Worm (Caenorhabditis elegans) whole organism, L1 larva: Measurements from ENCODE around the gene F45D3.4.

Experiments used
- C04F5.9 ChIP-seq: sonication (generic microtip); optimal IDR thresholded peaks from 2 replicates; lab custom pipeline; 2016; ENCODE audit warnings: missing genetic modification characterization, missing compliant biosample characterization
- C34B4.2 ChIP-seq: sonication (generic microtip); optimal IDR thresholded peaks from 2 replicates; lab custom pipeline; 2017; ENCODE audit warnings: mild to moderate bottlenecking, missing genetic modification characterization, missing compliant biosample characterization
- F16B12.6 ChIP-seq: fragments of 150-350 bp; optimal IDR thresholded peaks from 2 replicates; lab custom pipeline; 2014; ENCODE audit warnings: missing biosample characterization, missing genetic modification characterization
- Y116A8C.19 ChIP-seq: sonication (generic microtip); optimal IDR thresholded peaks from 2 replicates; lab custom pipeline; 2016; ENCODE audit warnings: missing compliant biosample characterization, missing genetic modification characterization, borderline replicate concordance
- aha-1 ChIP-seq: fragments of 150-350 bp; optimal IDR thresholded peaks from 2 replicates; lab custom pipeline; 2014; ENCODE audit warnings: missing biosample characterization, missing genetic modification characterization
- aly-2 ChIP-seq: fragments of 150-350 bp; optimal IDR thresholded peaks from 2 replicates; lab custom pipeline; 2014; ENCODE audit warnings: missing biosample characterization, missing genetic modification characterization
- ama-1 ChIP-seq: fragments of 150-350 bp; optimal IDR thresholded peaks from 2 replicates; lab custom pipeline; 2014
- blmp-1 ChIP-seq: fragments of 150-350 bp; optimal IDR thresholded peaks from 2 replicates; lab custom pipeline; 2014; ENCODE audit warnings: missing biosample characterization, missing genetic modification characterization
- ceh-8 ChIP-seq: fragments of 200-800 bp; sonication (Bioruptor generic); optimal IDR thresholded peaks from 2 replicates; lab custom pipeline; 2018; ENCODE audit warnings: mild to moderate bottlenecking, missing genetic modification characterization, moderate library complexity, missing compliant biosample characterization
- ceh-88 ChIP-seq: fragments of 200-800 bp; sonication (Bioruptor generic); IDR thresholded peaks from 2 replicates; pipeline ENCODE4 v1.3.6; 2022; ENCODE audit warnings: missing genetic modification characterization, missing compliant biosample characterization
- dpl-1 ChIP-seq, 3 experiments: fragments of 150-350 bp in 2 of 3; sonication (generic microtip) in 1 of 3; optimal IDR thresholded peaks; 2 replicates each; lab custom pipeline; 2014 to 2017; ENCODE audit warnings: missing biosample characterization in 3 of 3, missing genetic modification characterization in 3 of 3, missing genetic modification reagents in 3 of 3
- egl-13 ChIP-seq: sonication (generic microtip); optimal IDR thresholded peaks from 2 replicates; lab custom pipeline; 2016; ENCODE audit warnings: missing genotype, missing genetic modification reagents, missing genetic modification characterization, missing compliant biosample characterization
- egl-27 ChIP-seq, 2 experiments: fragments of 150-350 bp in 1 of 2; sonication (generic microtip); optimal IDR thresholded peaks; 3 replicates each; lab custom pipeline; 2017 to 2018; ENCODE audit warnings: missing biosample characterization in 2 of 2, missing genetic modification characterization in 2 of 2, missing genetic modification reagents in 2 of 2
- elt-2 ChIP-seq: sonication (generic microtip); optimal IDR thresholded peaks from 2 replicates; lab custom pipeline; 2016; ENCODE audit warnings: missing genetic modification characterization, mild to moderate bottlenecking, inconsistent platforms, missing compliant biosample characterization, missing genetic modification reagents
- elt-3 ChIP-seq, 6 experiments: fragments of 150-350 bp in 1 of 6; sonication (generic microtip); optimal IDR thresholded peaks; 2 replicates each; lab custom pipeline; 2017 to 2018; ENCODE audit warnings: missing biosample characterization in 6 of 6, missing genetic modification characterization in 6 of 6, inconsistent platforms in 1 of 6
- ets-5 ChIP-seq: fragments of 200-800 bp; sonication (Bioruptor generic); IDR thresholded peaks from 2 replicates; pipeline ENCODE4 v1.3.6; 2022; ENCODE audit warnings: missing genetic modification characterization, missing compliant biosample characterization
- fkh-10 ChIP-seq: sonication (generic microtip); optimal IDR thresholded peaks from 2 replicates; lab custom pipeline; 2017; ENCODE audit warnings: missing biosample characterization, missing genetic modification reagents, missing genetic modification characterization
- fkh-4 ChIP-seq: sonication (generic microtip); optimal IDR thresholded peaks from 2 replicates; lab custom pipeline; 2016; ENCODE audit warnings: missing compliant biosample characterization, missing genetic modification characterization, borderline replicate concordance
- fos-1 ChIP-seq: fragments of 150-350 bp; optimal IDR thresholded peaks from 2 replicates; lab custom pipeline; 2014; ENCODE audit warnings: missing biosample characterization, missing genetic modification characterization
- grh-1 ChIP-seq: fragments of 200-800 bp; sonication (Bioruptor generic); IDR thresholded peaks from 2 replicates; pipeline ENCODE4 v1.3.6; 2022; ENCODE audit warnings: missing genetic modification reagents, missing genetic modification characterization, missing compliant biosample characterization
- hlh-17 ChIP-seq: fragments of 200-800 bp; sonication (Bioruptor generic); optimal IDR thresholded peaks from 2 replicates; lab custom pipeline; 2018; ENCODE audit warnings: missing genetic modification characterization, mild to moderate bottlenecking, missing compliant biosample characterization, moderate library complexity, borderline replicate concordance
- hlh-4 ChIP-seq: sonication (generic microtip); optimal IDR thresholded peaks from 2 replicates; lab custom pipeline; 2016; ENCODE audit warnings: mild to moderate bottlenecking, missing genetic modification characterization, missing compliant biosample characterization
- hpl-2 ChIP-seq: fragments of 150-350 bp; optimal IDR thresholded peaks from 2 replicates; lab custom pipeline; 2014; ENCODE audit warnings: missing biosample characterization, missing genetic modification reagents, missing genetic modification characterization
- irx-1 ChIP-seq: sonication (generic microtip); optimal IDR thresholded peaks from 2 replicates; lab custom pipeline; 2016; ENCODE audit warnings: missing genetic modification characterization, missing compliant biosample characterization
- isw-1 ChIP-seq: fragments of 200-800 bp; sonication (Bioruptor generic); IDR thresholded peaks from 2 replicates; pipeline ENCODE4 v1.3.6; 2022; ENCODE audit warnings: missing genetic modification characterization, missing compliant biosample characterization
- jun-1 ChIP-seq: fragments of 150-350 bp; optimal IDR thresholded peaks from 2 replicates; lab custom pipeline; 2014; ENCODE audit warnings: missing biosample characterization, missing genetic modification reagents, missing genetic modification characterization
- lin-13 ChIP-seq: fragments of 150-350 bp; optimal IDR thresholded peaks from 2 replicates; lab custom pipeline; 2014; ENCODE audit warnings: missing biosample characterization, missing genetic modification reagents, missing genetic modification characterization
- lin-14 ChIP-seq: fragments of 200-800 bp; sonication (Bioruptor generic); optimal IDR thresholded peaks from 2 replicates; lab custom pipeline; 2018; ENCODE audit warnings: mild to moderate bottlenecking, missing genetic modification characterization, moderate library complexity, missing compliant biosample characterization
- lin-35 ChIP-seq, 2 experiments: fragments of 150-350 bp; optimal IDR thresholded peaks; 2 replicates each; lab custom pipeline; 2014; ENCODE audit warnings: missing biosample characterization in 2 of 2, missing genetic modification characterization in 2 of 2, missing genetic modification reagents in 2 of 2
- lin-39 ChIP-seq: fragments of 150-350 bp; optimal IDR thresholded peaks from 2 replicates; lab custom pipeline; 2014; ENCODE audit warnings: missing biosample characterization, missing genetic modification reagents, missing genetic modification characterization
- lir-3 ChIP-seq: sonication (generic microtip); optimal IDR thresholded peaks from 2 replicates; lab custom pipeline; 2016; ENCODE audit warnings: mild to moderate bottlenecking, missing genetic modification characterization, moderate library complexity, missing compliant biosample characterization; ENCODE audit not compliant: poor library complexity
- lsy-2 ChIP-seq, 2 experiments: fragments of 150-350 bp; optimal IDR thresholded peaks; 2 replicates each; lab custom pipeline; 2014; ENCODE audit warnings: missing biosample characterization in 2 of 2, missing genetic modification characterization in 2 of 2
- mdl-1 ChIP-seq, 2 experiments: fragments of 150-350 bp; optimal IDR thresholded peaks; 2 replicates each; lab custom pipeline; 2014 to 2017; ENCODE audit warnings: missing biosample characterization in 2 of 2, missing genetic modification characterization in 2 of 2, inconsistent platforms in 1 of 2
- mep-1 ChIP-seq: fragments of 150-350 bp; optimal IDR thresholded peaks from 2 replicates; lab custom pipeline; 2014; ENCODE audit warnings: missing biosample characterization, missing genetic modification characterization
- nhr-11 ChIP-seq: fragments of 150-350 bp; optimal IDR thresholded peaks from 2 replicates; lab custom pipeline; 2014; ENCODE audit warnings: missing biosample characterization, missing genetic modification characterization
- nhr-20 ChIP-seq: sonication (generic microtip); optimal IDR thresholded peaks from 2 replicates; lab custom pipeline; 2016; ENCODE audit warnings: mild to moderate bottlenecking, missing genetic modification characterization, missing compliant biosample characterization
- nhr-28 ChIP-seq: fragments of 150-350 bp; optimal IDR thresholded peaks from 2 replicates; lab custom pipeline; 2014; ENCODE audit warnings: missing biosample characterization, missing genetic modification characterization
- nhr-47 ChIP-seq: sonication (generic microtip); optimal IDR thresholded peaks from 2 replicates; lab custom pipeline; 2016; ENCODE audit warnings: mild to moderate bottlenecking, missing genetic modification characterization, moderate library complexity, missing compliant biosample characterization
- nhr-77 ChIP-seq: fragments of 150-350 bp; optimal IDR thresholded peaks from 2 replicates; lab custom pipeline; 2014; ENCODE audit warnings: missing biosample characterization, missing genetic modification characterization
- nhr-85 ChIP-seq: sonication (generic microtip); peaks from one replicate; lab custom pipeline; 2016; ENCODE audit warnings: missing genetic modification characterization, inconsistent platforms, missing compliant biosample characterization
- nhr-90 ChIP-seq: sonication (generic microtip); optimal IDR thresholded peaks from 2 replicates; lab custom pipeline; 2016; ENCODE audit warnings: mild to moderate bottlenecking, missing genetic modification characterization, missing compliant biosample characterization; ENCODE audit not compliant: poor library complexity
- rnt-1 ChIP-seq: sonication (generic microtip); optimal IDR thresholded peaks from 2 replicates; lab custom pipeline; 2016; ENCODE audit warnings: mild to moderate bottlenecking, missing genetic modification characterization, moderate library complexity, missing compliant biosample characterization
- skn-1 ChIP-seq: fragments of 150-350 bp; optimal IDR thresholded peaks from 2 replicates; lab custom pipeline; 2014; ENCODE audit warnings: missing biosample characterization, missing genetic modification characterization
- snu-23 ChIP-seq: sonication (generic microtip); optimal IDR thresholded peaks from 2 replicates; lab custom pipeline; 2016; ENCODE audit warnings: missing genetic modification characterization, missing compliant biosample characterization
- sptf-1 ChIP-seq: fragments of 150-350 bp; optimal IDR thresholded peaks from 2 replicates; lab custom pipeline; 2014; ENCODE audit warnings: missing biosample characterization, missing genetic modification characterization
- sup-37 ChIP-seq: fragments of 200-800 bp; sonication (Bioruptor generic); optimal IDR thresholded peaks from 2 replicates; lab custom pipeline; 2018; ENCODE audit warnings: mild to moderate bottlenecking, missing genetic modification characterization, missing compliant biosample characterization
- unc-62 ChIP-seq: fragments of 150-350 bp; optimal IDR thresholded peaks from 2 replicates; lab custom pipeline; 2014; ENCODE audit warnings: missing biosample characterization, missing genetic modification reagents, missing genetic modification characterization
- unc-86 ChIP-seq: sonication (generic microtip); optimal IDR thresholded peaks from 2 replicates; lab custom pipeline; 2016; ENCODE audit warnings: missing genetic modification characterization, missing compliant biosample characterization
- vab-15 ChIP-seq: sonication (generic microtip); optimal IDR thresholded peaks from 2 replicates; lab custom pipeline; 2017; ENCODE audit warnings: missing genotype, mild to moderate bottlenecking, missing genetic modification characterization, missing compliant biosample characterization
- xbp-1 ChIP-seq: sonication (generic microtip); optimal IDR thresholded peaks from 2 replicates; lab custom pipeline; 2016; ENCODE audit warnings: missing genetic modification characterization, missing compliant biosample characterization
- zag-1 ChIP-seq: fragments of 150-350 bp; optimal IDR thresholded peaks from 2 replicates; lab custom pipeline; 2014; ENCODE audit warnings: missing biosample characterization, missing genetic modification characterization
- zip-4 ChIP-seq: fragments of 200-800 bp; sonication (Bioruptor generic); optimal IDR thresholded peaks from 2 replicates; lab custom pipeline; 2018; ENCODE audit warnings: mild to moderate bottlenecking, missing genetic modification characterization, moderate library complexity, missing compliant biosample characterization
- ztf-4 ChIP-seq: fragments of 150-350 bp; optimal IDR thresholded peaks from 2 replicates; lab custom pipeline; 2014; ENCODE audit warnings: missing biosample characterization, missing genetic modification characterization

F45D3.4 gene

DNA sequence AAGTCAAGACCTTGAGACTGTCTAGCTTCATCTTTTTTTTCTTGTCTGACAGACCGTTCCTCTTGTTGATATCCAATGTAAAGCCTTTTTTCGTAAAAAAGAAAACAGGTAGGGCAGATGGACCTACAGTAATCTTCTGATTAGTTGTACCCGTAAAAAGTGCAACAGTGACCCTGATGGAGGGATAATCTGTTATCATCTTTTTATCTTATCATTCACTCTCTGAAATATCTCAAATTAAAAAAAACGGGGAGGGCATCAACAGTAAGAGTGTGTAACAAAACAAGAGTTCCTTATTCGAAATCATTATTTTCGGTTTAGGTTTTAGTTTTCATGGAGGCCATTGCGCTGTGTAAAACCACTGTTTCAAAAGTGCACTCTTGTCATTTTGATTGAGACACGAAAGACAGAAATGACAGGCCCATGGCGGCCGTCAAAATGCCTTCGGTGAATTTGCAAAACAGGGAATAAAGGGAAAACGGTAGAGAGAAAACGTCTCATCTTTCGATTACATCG is 19.3 kb downstream of the F45D3.4 start:
- TF ChIP-seq vab-15 (no peak), nhr-11 (tag; lab: Kevin White, UChicago) (no peak), aly-2 (tag; lab: Kevin White, UChicago) (no peak), hlh-17 (GFP tag; lab: Kevin White, UChicago) (no peak), nhr-77 (no peak), zip-4 (GFP tag; lab: Kevin White, UChicago) (no peak), fkh-4 (tag; lab: Kevin White, UChicago) (no peak), mep-1 (tag; lab: Kevin White, UChicago) (no peak), ceh-88 (no peak), isw-1 (GFP tag; lab: Robert Waterston, UW) (no peak), sup-37 (GFP tag; lab: Kevin White, UChicago) (no peak), xbp-1 (tag; lab: Kevin White, UChicago) (no peak), mdl-1 (tag; optimal IDR thresholded peaks at IDR 0.05; lab: Kevin White, UChicago) (no peak), blmp-1 (tag; lab: Kevin White, UChicago) (peak; percentile 92), grh-1 (no peak), elt-3 (tag; optimal IDR thresholded peaks at IDR 0.05; lab: Kevin White, UChicago) (peak in 5 of 6 experiments; percentile 63 to 86 (median 80)), nhr-20 (peak; percentile 23), hpl-2 (GFP tag; lab: Kevin White, UChicago) (no peak), aha-1 (tag; lab: Kevin White, UChicago) (no peak), fkh-10 (no peak), skn-1 (tag; lab: Kevin White, UChicago) (no peak), nhr-85 (tag; lab: Kevin White, UChicago) (peak; percentile 75), irx-1 (tag; lab: Kevin White, UChicago) (no peak), ets-5 (GFP tag; lab: Robert Waterston, UW) (no peak), C04F5.9 (no peak), F16B12.6 (tag; lab: Kevin White, UChicago) (no peak), egl-27 (tag; optimal IDR thresholded peaks at IDR 0.05; lab: Kevin White, UChicago) (no peak), nhr-28 (tag; lab: Kevin White, UChicago) (no peak), lin-13 (GFP tag; lab: Kevin White, UChicago) (no peak), snu-23 (GFP tag; lab: Kevin White, UChicago) (no peak), egl-13 (no peak), hlh-4 (tag; lab: Kevin White, UChicago) (no peak), lin-39 (tag; lab: Kevin White, UChicago) (no peak), unc-86 (tag; lab: Kevin White, UChicago) (no peak), sptf-1 (no peak), jun-1 (tag; lab: Kevin White, UChicago) (no peak), ceh-8 (GFP tag; lab: Kevin White, UChicago) (no peak), ama-1 (lab: Kevin White, UChicago) (no peak), zag-1 (tag; lab: Kevin White, UChicago) (no peak), nhr-47 (no peak), fos-1 (tag; lab: Kevin White, UChicago) (no peak), lin-35 (GFP tag; optimal IDR thresholded peaks at IDR 0.05; lab: Kevin White, UChicago) (no peak), lsy-2 (tag; optimal IDR thresholded peaks at IDR 0.05; lab: Kevin White, UChicago) (no peak), lin-14 (GFP tag; lab: Kevin White, UChicago) (peak; percentile 49), lir-3 (tag; lab: Kevin White, UChicago) (no peak), rnt-1 (tag; lab: Kevin White, UChicago) (peak; percentile 7), dpl-1 (GFP tag; optimal IDR thresholded peaks at IDR 0.05; lab: Kevin White, UChicago) (no peak), nhr-90 (tag; lab: Kevin White, UChicago) (no peak), elt-2 (tag; lab: Kevin White, UChicago) (no peak), Y116A8C.19 (tag; lab: Kevin White, UChicago) (no peak), unc-62 (no peak), ztf-4 (no peak), C34B4.2 (tag; lab: Kevin White, UChicago) (no peak)
